Worm (Caenorhabditis elegans) whole organism, late embryonic: Measurements from ENCODE around the gene nhr-94.

Source experiments
- K02D7.2 ChIP-seq: sonication (generic microtip); optimal IDR thresholded peaks from 2 replicates; lab custom pipeline; 2017; ENCODE audit warnings: mild to moderate bottlenecking, missing genetic modification characterization, missing compliant biosample characterization
- T23F11.4 ChIP-seq: fragments of 200-800 bp; sonication (Bioruptor generic); optimal IDR thresholded peaks from 2 replicates; lab custom pipeline; 2018; ENCODE audit warnings: mild to moderate bottlenecking, missing genetic modification characterization, missing compliant biosample characterization
- ahr-1 ChIP-seq: sonication (generic microtip); optimal IDR thresholded peaks from 2 replicates; lab custom pipeline; 2016; ENCODE audit warnings: missing genetic modification characterization, missing compliant biosample characterization
- ceh-14 ChIP-seq: sonication (generic microtip); optimal IDR thresholded peaks from 2 replicates; lab custom pipeline; 2016; ENCODE audit warnings: missing genotype, missing genetic modification characterization, missing compliant biosample characterization
- ceh-18 ChIP-seq: sonication (generic microtip); optimal IDR thresholded peaks from 2 replicates; lab custom pipeline; 2016; ENCODE audit warnings: missing genetic modification characterization, missing compliant biosample characterization
- ceh-19 ChIP-seq: fragments of 200-800 bp; sonication (Bioruptor generic); optimal IDR thresholded peaks from 2 replicates; lab custom pipeline; 2018; ENCODE audit warnings: mild to moderate bottlenecking, missing genetic modification characterization, missing compliant biosample characterization
- ceh-2 ChIP-seq: sonication (generic microtip); optimal IDR thresholded peaks from 2 replicates; lab custom pipeline; 2016; ENCODE audit warnings: missing genotype, missing genetic modification characterization, missing compliant biosample characterization
- ceh-22 ChIP-seq: sonication (generic microtip); optimal IDR thresholded peaks from 2 replicates; lab custom pipeline; 2017; ENCODE audit warnings: missing biosample characterization, missing genetic modification characterization
- ceh-24 ChIP-seq: sonication (generic microtip); optimal IDR thresholded peaks from 2 replicates; lab custom pipeline; 2016; ENCODE audit warnings: mild to moderate bottlenecking, missing genetic modification characterization, missing compliant biosample characterization
- ceh-30 ChIP-seq: fragments of 150-350 bp; optimal IDR thresholded peaks from 2 replicates; lab custom pipeline; 2014; ENCODE audit warnings: missing biosample characterization, missing genetic modification characterization
- ceh-31 ChIP-seq: sonication (generic microtip); optimal IDR thresholded peaks from 2 replicates; lab custom pipeline; 2016; ENCODE audit warnings: missing genetic modification characterization, missing compliant biosample characterization
- ceh-34 ChIP-seq: sonication (generic microtip); optimal IDR thresholded peaks from 2 replicates; lab custom pipeline; 2016; ENCODE audit warnings: mild to moderate bottlenecking, missing genetic modification characterization, missing compliant biosample characterization
- ceh-45 ChIP-seq: fragments of 200-800 bp; sonication (Bioruptor generic); IDR thresholded peaks from 2 replicates; pipeline ENCODE4 v1.3.6; 2022; ENCODE audit warnings: missing genetic modification reagents, missing genetic modification characterization, missing compliant biosample characterization
- ceh-48 ChIP-seq: sonication (generic microtip); optimal IDR thresholded peaks from 2 replicates; lab custom pipeline; 2016; ENCODE audit warnings: missing genetic modification characterization, inconsistent platforms, missing compliant biosample characterization
- ceh-6 ChIP-seq: fragments of 200-800 bp; sonication (Bioruptor generic); optimal IDR thresholded peaks from 2 replicates; lab custom pipeline; 2018; ENCODE audit warnings: mild to moderate bottlenecking, missing genetic modification characterization, missing compliant biosample characterization
- dmd-4 ChIP-seq: sonication (generic microtip); optimal IDR thresholded peaks from 2 replicates; lab custom pipeline; 2016; ENCODE audit warnings: borderline replicate concordance, missing genetic modification characterization, missing compliant biosample characterization
- dve-1 ChIP-seq: sonication (generic microtip); optimal IDR thresholded peaks from 2 replicates; lab custom pipeline; 2017; ENCODE audit warnings: antibody characterized with exemption, mild to moderate bottlenecking, missing genetic modification characterization, missing compliant biosample characterization
- ets-4 ChIP-seq: sonication (generic microtip); optimal IDR thresholded peaks from 2 replicates; lab custom pipeline; 2016; ENCODE audit warnings: missing genetic modification characterization, missing compliant biosample characterization
- eyg-1 ChIP-seq: sonication (generic microtip); optimal IDR thresholded peaks from 2 replicates; lab custom pipeline; 2016; ENCODE audit warnings: missing genotype, missing genetic modification characterization, missing compliant biosample characterization
- gmeb-2 ChIP-seq: sonication (generic microtip); optimal IDR thresholded peaks from 2 replicates; lab custom pipeline; 2016; ENCODE audit warnings: missing genetic modification characterization, inconsistent platforms, missing compliant biosample characterization
- hlh-13 ChIP-seq: fragments of 200-800 bp; sonication (Bioruptor generic); optimal IDR thresholded peaks from 2 replicates; lab custom pipeline; 2018; ENCODE audit warnings: mild to moderate bottlenecking, missing genetic modification characterization, missing compliant biosample characterization
- hlh-15 ChIP-seq: sonication (generic microtip); optimal IDR thresholded peaks from 2 replicates; lab custom pipeline; 2016; ENCODE audit warnings: missing genetic modification characterization, missing compliant biosample characterization
- hlh-6 ChIP-seq: sonication (generic microtip); optimal IDR thresholded peaks from 2 replicates; lab custom pipeline; 2016; ENCODE audit warnings: missing genotype, missing genetic modification characterization, missing compliant biosample characterization
- hlh-8 ChIP-seq: sonication (generic microtip); optimal IDR thresholded peaks from 2 replicates; lab custom pipeline; 2016; ENCODE audit warnings: missing genotype, missing genetic modification characterization, missing compliant biosample characterization
- lim-6 ChIP-seq: sonication (generic microtip); optimal IDR thresholded peaks from 2 replicates; lab custom pipeline; 2016; ENCODE audit warnings: missing genetic modification characterization, missing compliant biosample characterization
- lin-11 ChIP-seq: fragments of 200-800 bp; sonication (Bioruptor generic); optimal IDR thresholded peaks from 2 replicates; lab custom pipeline; 2018; ENCODE audit warnings: mild to moderate bottlenecking, missing genetic modification characterization, missing compliant biosample characterization
- nfya-1 ChIP-seq: sonication (generic microtip); optimal IDR thresholded peaks from 2 replicates; lab custom pipeline; 2017; ENCODE audit warnings: missing genetic modification characterization, mild to moderate bottlenecking, missing compliant biosample characterization, antibody characterized with exemption, moderate library complexity
- npax-4 ChIP-seq: sonication (generic microtip); optimal IDR thresholded peaks from 2 replicates; lab custom pipeline; 2016; ENCODE audit warnings: missing genetic modification characterization, missing compliant biosample characterization
- pat-9 ChIP-seq: fragments of 200-800 bp; sonication (Bioruptor generic); optimal IDR thresholded peaks from 2 replicates; lab custom pipeline; 2018; ENCODE audit warnings: mild to moderate bottlenecking, missing genetic modification characterization, moderate library complexity, missing compliant biosample characterization
- pax-1 ChIP-seq: fragments of 150-350 bp; optimal IDR thresholded peaks from 2 replicates; lab custom pipeline; 2014; ENCODE audit warnings: missing biosample characterization, missing genetic modification characterization
- pha-2 ChIP-seq: sonication (generic microtip); optimal IDR thresholded peaks from 2 replicates; lab custom pipeline; 2017; ENCODE audit warnings: mild to moderate bottlenecking, missing genetic modification characterization, missing compliant biosample characterization
- pha-4 ChIP-seq: fragments of 150-350 bp; optimal IDR thresholded peaks from 2 replicates; lab custom pipeline; 2018; ENCODE audit warnings: missing biosample characterization, missing genetic modification reagents, missing genetic modification characterization
- pros-1 ChIP-seq: fragments of 150-350 bp; optimal IDR thresholded peaks from 2 replicates; lab custom pipeline; 2014; ENCODE audit warnings: missing biosample characterization, missing genetic modification reagents, missing genetic modification characterization
- ref-2 ChIP-seq: sonication (generic microtip); optimal IDR thresholded peaks from 2 replicates; lab custom pipeline; 2016; ENCODE audit warnings: missing genetic modification characterization, missing compliant biosample characterization
- rnt-1 ChIP-seq: sonication (generic microtip); optimal IDR thresholded peaks from 2 replicates; lab custom pipeline; 2016; ENCODE audit warnings: missing genetic modification characterization, missing compliant biosample characterization
- sox-4 ChIP-seq: sonication (generic microtip); optimal IDR thresholded peaks from 2 replicates; lab custom pipeline; 2017; ENCODE audit warnings: mild to moderate bottlenecking, missing genetic modification characterization, inconsistent platforms, missing compliant biosample characterization
- syd-9 ChIP-seq: sonication (generic microtip); optimal IDR thresholded peaks from 2 replicates; lab custom pipeline; 2016; ENCODE audit warnings: mild to moderate bottlenecking, missing genetic modification characterization, moderate library complexity, missing compliant biosample characterization
- tbx-2 ChIP-seq: sonication (generic microtip); optimal IDR thresholded peaks from 2 replicates; lab custom pipeline; 2016; ENCODE audit warnings: missing genetic modification characterization, missing compliant biosample characterization
- ttx-3 ChIP-seq: sonication (generic microtip); optimal IDR thresholded peaks from 2 replicates; lab custom pipeline; 2016; ENCODE audit warnings: missing genetic modification reagents, missing genetic modification characterization, missing compliant biosample characterization
- unc-3 ChIP-seq, 2 experiments: fragments of 200-800 bp in 1 of 2; sonication (Bioruptor generic) in 1 of 2; sonication (generic microtip) in 1 of 2; conservative IDR thresholded peaks in 1 of 2; optimal IDR thresholded peaks in 1 of 2; 2 replicates each; pipeline versions ENCODE4 v1.3.6 to Lab custom; 2016 to 2022; ENCODE audit warnings: missing compliant biosample characterization in 2 of 2, missing genetic modification characterization in 2 of 2, missing genetic modification reagents in 1 of 2
- unc-42 ChIP-seq: sonication (generic microtip); optimal IDR thresholded peaks from 2 replicates; lab custom pipeline; 2016; ENCODE audit warnings: missing genotype, missing genetic modification characterization, missing compliant biosample characterization
- unc-55 ChIP-seq: sonication (generic microtip); optimal IDR thresholded peaks from 2 replicates; lab custom pipeline; 2017; ENCODE audit warnings: missing biosample characterization, missing genetic modification reagents, missing genetic modification characterization
- ztf-16 ChIP-seq: sonication (generic microtip); optimal IDR thresholded peaks from 2 replicates; lab custom pipeline; 2017; ENCODE audit warnings: missing genetic modification characterization, missing compliant biosample characterization

The nhr-94 gene

ce11 chrV:7728679-7729027, 42.5 kb upstream of the nhr-94 start, which contains the start of gene Y97E10C.1:
TSS of gene Y97E10C.1 (plus strand) at chrV:7728879.
- TF ChIP-seq pha-2 (tag; lab: Kevin White, UChicago) (no peak), npax-4 (tag; lab: Kevin White, UChicago) (no peak), eyg-1 (no peak), lin-11 (tag; lab: Kevin White, UChicago) (no peak), hlh-8 (no peak), ceh-2 (tag; lab: Kevin White, UChicago) (no peak), ahr-1 (no peak), dve-1 (tag; lab: Kevin White, UChicago) (no peak), pros-1 (tag; lab: Kevin White, UChicago) (no peak), hlh-6 (tag; lab: Kevin White, UChicago) (no peak), pat-9 (tag; lab: Kevin White, UChicago) (no peak), tbx-2 (tag; lab: Kevin White, UChicago) (no peak), ceh-34 (tag; lab: Kevin White, UChicago) (no peak), K02D7.2 (no peak), pax-1 (tag; lab: Kevin White, UChicago) (no peak)

ce11 chrV:7728003-7728678, 42.0 kb upstream of the nhr-94 start:
- no peak for TF ChIP-seq pha-4 (tag; lab: Kevin White, UChicago)
- peak; percentile 77 for TF ChIP-seq ceh-31 (tag; lab: Kevin White, UChicago)
- no peak for TF ChIP-seq ets-4 (tag; lab: Kevin White, UChicago)
- TF ChIP-seq ceh-19 (GFP tag; lab: Kevin White, UChicago): peak; percentile 47
- TF ChIP-seq syd-9 (tag; lab: Kevin White, UChicago): peak; percentile 58
- no peak for TF ChIP-seq ceh-24 (tag; lab: Kevin White, UChicago)
- TF ChIP-seq K02D7.2: no peak
- no peak for TF ChIP-seq ceh-45 (GFP tag; lab: Robert Waterston, UW)
- TF ChIP-seq unc-3 (GFP tag; conservative IDR thresholded peaks at IDR 0.05; lab: Robert Waterston, UW): no peak
- TF ChIP-seq unc-3 (tag; optimal IDR thresholded peaks at IDR 0.05; lab: Kevin White, UChicago): peak; percentile 51
- peak; percentile 87 for TF ChIP-seq lim-6 (tag; lab: Kevin White, UChicago)
- TF ChIP-seq hlh-8: peak; percentile 31
- peak; percentile 32 for TF ChIP-seq dve-1 (tag; lab: Kevin White, UChicago)
- TF ChIP-seq nfya-1 (tag; lab: Kevin White, UChicago): peak; percentile 82
- TF ChIP-seq ceh-2 (tag; lab: Kevin White, UChicago): peak; percentile 0
- peak; percentile 53 for TF ChIP-seq rnt-1
- peak; percentile 63 for TF ChIP-seq ceh-48 (tag; lab: Kevin White, UChicago)
- peak; percentile 97 for TF ChIP-seq ceh-18
- TF ChIP-seq ztf-16 (tag; lab: Kevin White, UChicago): no peak
- no peak for TF ChIP-seq npax-4 (tag; lab: Kevin White, UChicago)
- no peak for TF ChIP-seq ceh-6
- no peak for TF ChIP-seq sox-4 (tag; lab: Kevin White, UChicago)
- no peak for TF ChIP-seq ceh-30 (tag; lab: Kevin White, UChicago)
- peak; percentile 11 for TF ChIP-seq ref-2 (tag; lab: Kevin White, UChicago)
- peak; percentile 17 for TF ChIP-seq dmd-4
- TF ChIP-seq gmeb-2: no peak
- TF ChIP-seq unc-42 (tag; lab: Kevin White, UChicago): peak; percentile 95
- peak; percentile 84 for TF ChIP-seq ceh-34 (tag; lab: Kevin White, UChicago)
- peak; percentile 20 for TF ChIP-seq unc-55 (GFP tag; lab: Kevin White, UChicago)
- peak; percentile 92 for TF ChIP-seq ceh-14 (tag; lab: Kevin White, UChicago)
- no peak for TF ChIP-seq ttx-3 (tag; lab: Kevin White, UChicago)
- TF ChIP-seq hlh-13 (GFP tag; lab: Kevin White, UChicago): peak; percentile 29
- no peak for TF ChIP-seq hlh-15
- TF ChIP-seq ceh-22 (tag; lab: Kevin White, UChicago): no peak
- peak; percentile 19 for TF ChIP-seq T23F11.4
- TF ChIP-seq tbx-2 (tag; lab: Kevin White, UChicago): peak; percentile 57
